Worm (Caenorhabditis elegans) whole organism, L2 larva: Measurements from ENCODE around the gene bath-5.

ENCODE experiments used
- F13H6.1 ChIP-seq: sonication (generic microtip); optimal IDR thresholded peaks from 2 replicates; lab custom pipeline; 2016; ENCODE audit warnings: missing genetic modification characterization, missing compliant biosample characterization
- nhr-10 ChIP-seq: sonication (generic microtip); optimal IDR thresholded peaks from 2 replicates; lab custom pipeline; 2017; ENCODE audit warnings: missing biosample characterization, missing genetic modification characterization
- ztf-4 ChIP-seq: fragments of 150-350 bp; optimal IDR thresholded peaks from 2 replicates; lab custom pipeline; 2014; ENCODE audit warnings: missing biosample characterization, missing genetic modification characterization

ce11 chrII:1993738-1994137 is 38.0 kb downstream of the bath-5 start, which contains the start of gene math-21:
- TF ChIP-seq ztf-4 (tag; lab: Kevin White, UChicago) (no peak), nhr-10 (tag; lab: Kevin White, UChicago) (no peak), F13H6.1 (no peak)
